Fruit fly (Drosophila melanogaster) Kc167 (cell line): ENCODE results near the gene mRpS24.

Experiments used
- Myc ChIP-seq: fragments of >200 bp; optimal IDR thresholded peaks from 2 replicates; lab custom pipeline; 2017; ENCODE audit warnings: missing external identifiers
- Sin3A ChIP-seq: fragments of >200 bp; optimal IDR thresholded peaks from 2 replicates; lab custom pipeline; 2018; ENCODE audit warnings: missing external identifiers
- h ChIP-seq: fragments of >200 bp; optimal IDR thresholded peaks from 3 replicates; lab custom pipeline; 2018; ENCODE audit warnings: missing external identifiers
- insv ChIP-seq: fragments of >200 bp; optimal IDR thresholded peaks from 3 replicates; lab custom pipeline; 2018; ENCODE audit warnings: missing external identifiers
- psq ChIP-seq: fragments of >200 bp; optimal IDR thresholded peaks from 2 replicates; lab custom pipeline; 2017; ENCODE audit warnings: missing external identifiers

- TF ChIP-seq h (lab: Kevin White, UChicago) (no peak), Myc (no peak), psq (lab: Kevin White, UChicago) (no peak), Sin3A (lab: Kevin White, UChicago) (no peak), insv (lab: Kevin White, UChicago) (no peak)
Measured at dm6 chr3R:24193373-24193879, 30.1 kb upstream of the mRpS24 start, which contains the start of the genes SMC6 and CG6204.
